Worm (Caenorhabditis elegans): ENCODE data around the gene mrp-6.

- peak; percentile 96 for TF ChIP-seq snpc-4 (tag; optimal IDR thresholded peaks at IDR 0.05)
- TF ChIP-seq ceh-16 (tag; optimal IDR thresholded peaks at IDR 0.05), result peak; percentile 68
- peak; percentile 97 for TF ChIP-seq unc-62 (GFP tag; optimal IDR thresholded peaks at IDR 0.05)
- peak; percentile 100 for TF ChIP-seq nhr-77 (tag; optimal IDR thresholded peaks at IDR 0.05)
- peak; percentile 99 for TF ChIP-seq tbx-2 (tag; optimal IDR thresholded peaks at IDR 0.05)
- peak; percentile 98 for TF ChIP-seq nhr-25 (tag; optimal IDR thresholded peaks at IDR 0.05)
These were observed 22.6 kb upstream of the mrp-6 start for ce11 chrX:4209131-4209530.

All from whole organism, L3 larva.